Worm (Caenorhabditis elegans) whole organism, L4 larva: Measurements from ENCODE around the gene metr-1.
A peak's percentile ranks its signal among the peaks of the same experiment; 100 is the strongest.

ENCODE experiments used
- D1046.2 ChIP-seq: fragments of 200-800 bp; sonication (Bioruptor generic); IDR thresholded peaks from 2 replicates; pipeline ENCODE4 v1.3.6; 2022; ENCODE audit warnings: missing genetic modification characterization, missing compliant biosample characterization
- F49E8.2 ChIP-seq: sonication (generic microtip); optimal IDR thresholded peaks from 2 replicates; lab custom pipeline; 2016; ENCODE audit warnings: missing compliant biosample characterization, mild to moderate bottlenecking, missing genetic modification characterization, borderline replicate concordance
- R02D3.7 ChIP-seq: fragments of 150-350 bp; sonication (generic microtip); optimal IDR thresholded peaks from 3 replicates; lab custom pipeline; 2014; ENCODE audit warnings: missing biosample characterization, missing genetic modification characterization
- Y48G9A.11 ChIP-seq: fragments of 200-800 bp; sonication (Bioruptor generic); IDR thresholded peaks from 2 replicates; pipeline ENCODE4 v1.3.6; 2022; ENCODE audit warnings: missing genetic modification reagents, missing genetic modification characterization, missing compliant biosample characterization
- ZK546.5 ChIP-seq, 2 experiments: sonication (generic microtip); optimal IDR thresholded peaks; 2 replicates each; lab custom pipeline; 2017; ENCODE audit warnings: missing biosample characterization in 2 of 2, missing genetic modification characterization in 2 of 2
- aha-1 ChIP-seq: fragments of 150-350 bp; peaks from one replicate; lab custom pipeline; 2014; ENCODE audit warnings: missing biosample characterization, missing genetic modification characterization
- ama-1 ChIP-seq: fragments of 150-350 bp; optimal IDR thresholded peaks from 2 replicates; lab custom pipeline; 2014; ENCODE audit warnings: inconsistent platforms, mixed read lengths
- arid-1 ChIP-seq: fragments of 200-800 bp; sonication (Bioruptor generic); conservative IDR thresholded peaks from 2 replicates; pipeline ENCODE4 v1.3.6; 2022; ENCODE audit warnings: missing genetic modification reagents, missing genetic modification characterization, missing compliant biosample characterization
- ceh-44 ChIP-seq: fragments of 200-800 bp; sonication (Bioruptor generic); IDR thresholded peaks from 2 replicates; pipeline ENCODE4 v1.3.6; 2022; ENCODE audit warnings: missing genetic modification reagents, missing genetic modification characterization, missing compliant biosample characterization
- cey-2 ChIP-seq: sonication (generic microtip); optimal IDR thresholded peaks from 3 replicates; lab custom pipeline; 2017; ENCODE audit warnings: missing genetic modification characterization, mild to moderate bottlenecking, missing compliant biosample characterization, antibody characterized with exemption, borderline replicate concordance; ENCODE audit not compliant: insufficient read depth
- daf-16 ChIP-seq, 3 experiments: sonication (generic microtip); optimal IDR thresholded peaks; 2 replicates each; lab custom pipeline; 2016 to 2017; ENCODE audit warnings: missing genetic modification characterization in 3 of 3, missing genetic modification reagents in 3 of 3, mild to moderate bottlenecking in 2 of 3, missing compliant biosample characterization in 2 of 3, missing biosample characterization in 1 of 3, moderate library complexity in 1 of 3
- dmd-8 ChIP-seq: fragments of 200-800 bp; sonication (Bioruptor generic); IDR thresholded peaks from 2 replicates; pipeline ENCODE4 v1.3.6; 2022; ENCODE audit warnings: missing genetic modification characterization, missing compliant biosample characterization
- dpl-1 ChIP-seq: fragments of 150-350 bp; optimal IDR thresholded peaks from 2 replicates; lab custom pipeline; 2014; ENCODE audit warnings: missing biosample characterization, missing genetic modification reagents, missing genetic modification characterization
- duxl-1 ChIP-seq: sonication (generic microtip); optimal IDR thresholded peaks from 2 replicates; lab custom pipeline; 2016; ENCODE audit warnings: mild to moderate bottlenecking, missing genetic modification characterization, moderate library complexity, missing compliant biosample characterization; ENCODE audit not compliant: poor library complexity
- egl-43 ChIP-seq: fragments of 200-800 bp; sonication (Bioruptor generic); IDR thresholded peaks from 2 replicates; pipeline ENCODE4 v1.3.6; 2022; ENCODE audit warnings: missing genetic modification reagents, missing genetic modification characterization, missing compliant biosample characterization
- hif-1 ChIP-seq, 2 experiments: sonication (generic microtip); optimal IDR thresholded peaks; 2 replicates each; lab custom pipeline; 2016 to 2017; ENCODE audit warnings: missing compliant biosample characterization in 2 of 2, missing genetic modification characterization in 2 of 2, missing genetic modification reagents in 2 of 2, missing genotype in 2 of 2, mild to moderate bottlenecking in 1 of 2
- lin-13 ChIP-seq: fragments of 150-350 bp; optimal IDR thresholded peaks from 2 replicates; lab custom pipeline; 2014; ENCODE audit warnings: missing biosample characterization, missing genetic modification reagents, missing genetic modification characterization
- lin-38 ChIP-seq: fragments of 200-800 bp; sonication (Bioruptor generic); IDR thresholded peaks from 2 replicates; pipeline ENCODE4 v1.3.6; 2022; ENCODE audit warnings: missing genetic modification reagents, missing genetic modification characterization, missing compliant biosample characterization
- lsy-2 ChIP-seq, 2 experiments: fragments of 150-350 bp in 1 of 2; sonication (generic microtip) in 1 of 2; optimal IDR thresholded peaks; 2 replicates each; lab custom pipeline; 2014 to 2017; ENCODE audit warnings: missing biosample characterization in 2 of 2, missing genetic modification characterization in 2 of 2
- madf-5 ChIP-seq, 2 experiments: fragments of 200-800 bp; sonication (Bioruptor generic); IDR thresholded peaks; 2 replicates each; pipeline ENCODE4 v1.3.6; 2022; ENCODE audit warnings: missing compliant biosample characterization in 2 of 2, missing genetic modification characterization in 2 of 2
- mep-1 ChIP-seq: fragments of 150-350 bp; sonication (generic microtip); optimal IDR thresholded peaks from 3 replicates; lab custom pipeline; 2014; ENCODE audit warnings: missing biosample characterization, missing genetic modification characterization
- mes-2 ChIP-seq: sonication (generic microtip); optimal IDR thresholded peaks from 2 replicates; lab custom pipeline; 2016; ENCODE audit warnings: missing genotype, mild to moderate bottlenecking, missing genetic modification characterization, missing compliant biosample characterization; ENCODE audit not compliant: poor library complexity, severe bottlenecking
- mxl-3 ChIP-seq: fragments of 200-800 bp; sonication (Bioruptor generic); optimal IDR thresholded peaks from 2 replicates; lab custom pipeline; 2018; ENCODE audit warnings: mild to moderate bottlenecking, missing genetic modification characterization, missing compliant biosample characterization
- nhr-25 ChIP-seq: sonication (generic microtip); optimal IDR thresholded peaks from 2 replicates; lab custom pipeline; 2017; ENCODE audit warnings: missing genetic modification characterization, mild to moderate bottlenecking, missing compliant biosample characterization, antibody characterized with exemption, moderate library complexity, borderline replicate concordance; ENCODE audit not compliant: insufficient read depth
- nhr-28 ChIP-seq: fragments of 150-350 bp; optimal IDR thresholded peaks from 2 replicates; lab custom pipeline; 2014; ENCODE audit warnings: missing biosample characterization, missing genetic modification characterization
- nhr-42 ChIP-seq: fragments of 200-800 bp; sonication (Bioruptor generic); IDR thresholded peaks from 2 replicates; pipeline ENCODE4 v1.3.6; 2022; ENCODE audit warnings: missing genetic modification characterization, missing compliant biosample characterization
- set-16 ChIP-seq: fragments of 200-800 bp; sonication (Bioruptor generic); IDR thresholded peaks from 2 replicates; pipeline ENCODE4 v1.3.6; 2022; ENCODE audit warnings: missing genetic modification reagents, missing genetic modification characterization, missing compliant biosample characterization
- snpc-1.2 ChIP-seq: fragments of 200-800 bp; sonication (Bioruptor generic); IDR thresholded peaks from 2 replicates; pipeline ENCODE4 v1.3.6; 2022; ENCODE audit warnings: missing genetic modification reagents, missing genetic modification characterization, missing compliant biosample characterization
- unc-130 ChIP-seq: sonication (generic microtip); optimal IDR thresholded peaks from 2 replicates; lab custom pipeline; 2016; ENCODE audit warnings: missing genetic modification reagents, missing genetic modification characterization, missing compliant biosample characterization
- unc-62 ChIP-seq, 3 experiments: fragments of 150-350 bp in 1 of 3; sonication (generic microtip); optimal IDR thresholded peaks in 2 of 3; peaks in 1 of 3; 1 replicate in 1 of 3; 2 replicates in 2 of 3; lab custom pipeline; 2014 to 2017; ENCODE audit warnings: missing biosample characterization in 3 of 3, missing genetic modification characterization in 3 of 3, missing genetic modification reagents in 3 of 3, missing genotype in 1 of 3
- vab-7 ChIP-seq: fragments of 200-800 bp; sonication (Bioruptor generic); IDR thresholded peaks from 2 replicates; pipeline ENCODE4 v1.3.6; 2022; ENCODE audit warnings: missing genetic modification reagents, missing genetic modification characterization, missing compliant biosample characterization
- ztf-7 ChIP-seq: fragments of 150-350 bp; optimal IDR thresholded peaks from 2 replicates; lab custom pipeline; 2014; ENCODE audit warnings: missing biosample characterization, missing genetic modification characterization

metr-1 gene

DNA sequence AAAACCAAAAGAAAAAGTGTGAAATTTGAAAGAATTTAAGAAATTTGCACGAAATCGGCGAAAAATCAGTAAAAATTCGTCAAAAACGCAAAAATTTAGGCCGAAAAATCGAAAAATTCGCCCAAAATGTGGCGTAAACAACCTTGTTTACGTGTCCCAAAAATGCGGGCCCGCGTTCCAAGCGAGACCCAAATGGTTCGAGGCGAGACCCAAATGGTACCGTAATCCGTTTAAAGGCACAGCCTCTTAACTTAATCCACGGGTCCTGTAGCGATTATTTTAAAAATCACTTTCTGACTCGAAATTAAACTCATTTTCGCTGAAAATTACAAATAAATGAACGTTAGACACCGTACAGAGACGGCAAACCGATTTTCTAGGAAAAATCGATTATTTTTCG is 9.0 kb downstream of the metr-1 start:
- no peak for TF ChIP-seq ztf-7 (tag; lab: Kevin White, UChicago)
- peak; percentile 76 for TF ChIP-seq lin-38 (GFP tag; lab: Robert Waterston, UW)
- no peak for TF ChIP-seq cey-2
- TF ChIP-seq dmd-8 (GFP tag; lab: Robert Waterston, UW) = no peak
- TF ChIP-seq D1046.2 = no peak
- TF ChIP-seq ama-1 = no peak
- TF ChIP-seq nhr-42 = no peak
- TF ChIP-seq arid-1 (GFP tag; lab: Robert Waterston, UW) = 0 out of 2 replicates have a peak, but pooled peaks have one; percentile 36
- no peak for TF ChIP-seq R02D3.7 (tag; lab: Kevin White, UChicago)
- peak; percentile 68 for TF ChIP-seq unc-130 (GFP tag; lab: Kevin White, UChicago)
- 0 out of 2 replicates have a peak, but pooled peaks have one; percentile 60 for TF ChIP-seq snpc-1.2 (GFP tag; lab: Robert Waterston, UW)
- no peak for TF ChIP-seq set-16 (GFP tag; lab: Robert Waterston, UW)
- TF ChIP-seq Y48G9A.11 = peak; percentile 69
- no peak for TF ChIP-seq daf-16 (GFP tag; optimal IDR thresholded peaks at IDR 0.05; lab: Kevin White, UChicago)
- TF ChIP-seq daf-16 (tag; optimal IDR thresholded peaks at IDR 0.05; lab: Kevin White, UChicago) = no peak
- TF ChIP-seq vab-7 (GFP tag; lab: Robert Waterston, UW) = no peak
- no peak for TF ChIP-seq ZK546.5 (tag; optimal IDR thresholded peaks at IDR 0.05; lab: Kevin White, UChicago)
- TF ChIP-seq F49E8.2 (tag; lab: Kevin White, UChicago) = peak; percentile 81
- 0 out of 2 replicates have a peak, but pooled peaks have one; percentile 16 for TF ChIP-seq ceh-44 (GFP tag; lab: Robert Waterston, UW)

DNA sequence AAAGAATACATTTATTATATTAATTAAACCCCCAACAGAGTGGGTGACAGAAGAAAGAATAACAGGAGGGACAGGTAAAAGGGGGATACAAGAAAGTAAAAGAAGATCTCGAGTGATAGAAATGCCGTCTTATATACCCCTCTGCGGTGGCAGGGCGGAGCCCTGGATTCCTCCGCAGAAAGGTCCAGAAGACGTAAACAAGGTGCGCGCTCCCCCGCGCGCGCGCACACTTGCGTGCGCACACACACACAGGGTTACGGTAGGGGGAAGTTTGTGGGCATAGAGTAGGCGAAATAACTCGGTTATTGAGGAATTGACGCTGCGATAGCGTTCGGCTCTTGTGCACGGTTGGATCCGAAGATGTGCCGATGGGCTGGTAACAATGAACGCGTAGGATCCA is 15.6 kb downstream of the metr-1 start, which contains the start of gene R03D7.15:
TSS of gene R03D7.15 (plus strand) at position 299 of the 400 bp plus-strand sequence.
- 0 out of 2 replicates have a peak, but pooled peaks have one; percentile 51 for TF ChIP-seq egl-43 (GFP tag; lab: Robert Waterston, UW)
- TF ChIP-seq set-16 (GFP tag; lab: Robert Waterston, UW) = peak; percentile 83

DNA sequence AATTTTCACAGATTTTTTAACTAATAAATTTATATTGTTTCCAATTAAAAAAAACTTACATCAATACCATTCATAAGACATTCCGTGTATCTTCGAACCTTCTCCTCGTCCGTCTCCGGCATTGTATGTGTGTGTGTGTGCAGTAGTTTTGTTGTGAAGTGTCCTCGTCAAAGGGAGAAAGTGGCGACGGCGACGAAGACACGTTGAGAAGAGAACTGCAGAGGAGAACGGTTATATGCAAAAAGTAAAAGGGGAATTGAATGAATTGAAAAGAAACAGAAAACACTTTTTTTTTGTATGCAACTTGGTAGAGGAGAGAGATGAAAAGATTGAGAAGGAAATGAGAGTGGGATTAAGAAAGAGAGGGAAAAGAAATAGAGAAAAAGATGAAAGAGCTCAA is 19.1 kb downstream of the metr-1 start:
- no peak for TF ChIP-seq nhr-25 (tag; lab: Kevin White, UChicago)
- no peak for TF ChIP-seq lin-38 (GFP tag; lab: Robert Waterston, UW)
- no peak for TF ChIP-seq arid-1 (GFP tag; lab: Robert Waterston, UW)
- no peak for TF ChIP-seq hif-1 (tag; optimal IDR thresholded peaks at IDR 0.05; lab: Kevin White, UChicago)
- no peak for TF ChIP-seq duxl-1 (tag; lab: Kevin White, UChicago)
- TF ChIP-seq, all 104 proteins: peak for 0

DNA sequence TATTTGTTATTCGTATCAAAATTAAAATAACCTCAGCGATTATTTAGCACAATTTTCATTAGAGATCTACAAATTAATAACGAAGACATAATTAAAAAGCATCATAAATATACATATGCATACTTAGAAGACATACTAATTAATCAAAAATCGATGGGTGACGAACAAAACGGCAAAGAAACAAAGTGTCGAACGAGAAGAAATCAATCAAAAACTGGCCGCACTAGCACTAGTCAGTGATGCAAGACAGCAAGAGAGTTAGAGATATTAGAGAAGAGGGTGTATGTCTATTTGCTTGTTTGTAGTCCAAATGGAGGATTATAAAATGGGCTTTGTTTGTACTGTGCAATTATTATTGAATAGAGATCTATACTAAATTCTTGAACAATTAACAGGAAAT is 20.5 kb downstream of the metr-1 start:
- TF ChIP-seq madf-5 (GFP tag; IDR thresholded peaks at IDR 0.05; lab: Robert Waterston, UW) (no peak), lin-13 (no peak), aha-1 (tag; lab: Kevin White, UChicago) (peak; percentile 67), mes-2 (tag; lab: Kevin White, UChicago) (peak; percentile 20), unc-62 (GFP tag; optimal IDR thresholded peaks at IDR 0.05 in 1 of 2; lab: Kevin White, UChicago) (peak in 1 of 2 experiments; percentile 56), unc-62 (tag; optimal IDR thresholded peaks at IDR 0.05; lab: Kevin White, UChicago) (no peak), nhr-28 (peak; percentile 86), ztf-7 (tag; lab: Kevin White, UChicago) (no peak), D1046.2 (no peak), lsy-2 (tag; optimal IDR thresholded peaks at IDR 0.05; lab: Kevin White, UChicago) (peak in 1 of 2 experiments; percentile 61), dpl-1 (GFP tag; lab: Kevin White, UChicago) (peak; percentile 6), mep-1 (tag; lab: Kevin White, UChicago) (peak; percentile 25), mxl-3 (GFP tag; lab: Kevin White, UChicago) (peak; percentile 25)
